Fruit fly (Drosophila melanogaster) whole organism, adult: ENCODE results near the gene Nedd8.
A peak's percentile ranks its signal among the peaks of the same experiment; 100 is the strongest.

Experiments
- CG7101 ChIP-seq: fragments of 200-800 bp; sonication (Bioruptor generic); optimal IDR thresholded peaks from 2 replicates; lab custom pipeline; 2018; ENCODE audit warnings: missing biosample characterization, mild to moderate bottlenecking, missing genetic modification characterization, moderate library complexity
- Crg-1 ChIP-seq: fragments of 200-800 bp; sonication (Bioruptor generic); optimal IDR thresholded peaks from 2 replicates; lab custom pipeline; 2016; ENCODE audit warnings: missing biosample characterization, missing genetic modification characterization
- bab1 ChIP-seq: fragments of 200-800 bp; sonication (Bioruptor generic); optimal IDR thresholded peaks from 3 replicates; lab custom pipeline; 2019; ENCODE audit warnings: missing biosample characterization, mild to moderate bottlenecking, missing genetic modification characterization, moderate library complexity
- kay ChIP-seq: fragments of 200-800 bp; sonication (Bioruptor generic); peaks from one replicate; lab custom pipeline; 2016; ENCODE audit warnings: missing biosample characterization, missing genetic modification characterization, borderline replicate concordance
- ovo ChIP-seq: fragments of 200-800 bp; sonication (Bioruptor generic); optimal IDR thresholded peaks from 2 replicates; lab custom pipeline; 2016; ENCODE audit warnings: missing biosample characterization, missing genetic modification characterization
- tj ChIP-seq: fragments of 200-800 bp; sonication (Bioruptor generic); optimal IDR thresholded peaks from 3 replicates; lab custom pipeline; 2017; ENCODE audit warnings: missing biosample characterization, mild to moderate bottlenecking, missing genetic modification characterization, moderate library complexity

- TF ChIP-seq kay = peak; percentile 58
- no peak for TF ChIP-seq bab1 (GFP tag; lab: Kevin White, UChicago)
- no peak for TF ChIP-seq Crg-1 (GFP tag; lab: Kevin White, UChicago)
- TF ChIP-seq ovo = no peak
- TF ChIP-seq CG7101 (tag; lab: Kevin White, UChicago) = no peak
- TF ChIP-seq tj (GFP tag; lab: Kevin White, UChicago) = no peak
Observed at dm6 chr2L:18965367-18966213, 14.0 kb upstream of the Nedd8 start.
